Fruit fly (Drosophila melanogaster) Kc167 (cell line): Measurements from ENCODE around the gene spdo.

Source experiments
- Myc ChIP-seq: fragments of >200 bp; optimal IDR thresholded peaks from 2 replicates; lab custom pipeline; 2017; ENCODE audit warnings: missing external identifiers
- Sin3A ChIP-seq: fragments of >200 bp; optimal IDR thresholded peaks from 2 replicates; lab custom pipeline; 2018; ENCODE audit warnings: missing external identifiers
- h ChIP-seq: fragments of >200 bp; optimal IDR thresholded peaks from 3 replicates; lab custom pipeline; 2018; ENCODE audit warnings: missing external identifiers
- insv ChIP-seq: fragments of >200 bp; optimal IDR thresholded peaks from 3 replicates; lab custom pipeline; 2018; ENCODE audit warnings: missing external identifiers
- psq ChIP-seq: fragments of >200 bp; optimal IDR thresholded peaks from 2 replicates; lab custom pipeline; 2017; ENCODE audit warnings: missing external identifiers
- ttk ChIP-seq: sonication (Bioruptor generic); optimal IDR thresholded peaks from 2 replicates; lab custom pipeline; 2017; ENCODE audit warnings: missing external identifiers

Gene spdo

DNA sequence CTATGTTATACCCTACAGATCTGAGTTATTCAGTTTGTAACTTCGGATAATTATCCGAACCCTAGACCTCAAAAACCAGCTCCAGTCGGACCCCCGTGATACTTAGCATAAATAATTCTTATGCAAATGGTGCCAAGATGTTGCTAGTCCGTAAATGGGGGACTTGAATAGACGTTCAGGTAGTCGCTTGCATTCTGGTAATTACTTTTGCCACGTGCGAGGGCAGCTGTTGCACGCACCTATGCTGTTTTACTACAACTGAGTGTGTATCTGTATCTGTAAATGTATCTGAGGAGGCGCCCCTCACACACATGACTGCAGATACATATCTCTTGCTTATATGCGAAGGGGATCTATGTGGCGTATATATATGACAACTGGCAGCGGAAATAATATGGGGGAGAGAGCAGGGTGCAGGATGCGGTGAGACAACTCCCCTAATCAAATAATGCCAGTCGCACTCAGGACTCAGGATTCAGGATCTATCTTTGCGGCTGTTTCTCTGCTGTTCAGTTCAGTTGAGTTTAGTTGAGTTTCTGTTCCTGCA is 1.7 kb upstream of the spdo start:
- no peak for TF ChIP-seq ttk (lab: Kevin White, UChicago)
- TF ChIP-seq psq (lab: Kevin White, UChicago): no peak
- TF ChIP-seq h: no peak
- no peak for TF ChIP-seq Sin3A (lab: Kevin White, UChicago)
- TF ChIP-seq insv (lab: Kevin White, UChicago): no peak
- TF ChIP-seq Myc (lab: Kevin White, UChicago): no peak

dm6 chr3R:30475910-30476309 is 574 bp upstream of the spdo start:
- no peak for TF ChIP-seq insv (lab: Kevin White, UChicago)
- TF ChIP-seq Myc (lab: Kevin White, UChicago): no peak
- no peak for TF ChIP-seq ttk (lab: Kevin White, UChicago)
- no peak for TF ChIP-seq h
- no peak for TF ChIP-seq psq (lab: Kevin White, UChicago)
- TF ChIP-seq Sin3A (lab: Kevin White, UChicago): no peak

dm6 chr3R:30487828-30488227 is 11.3 kb downstream of the spdo start, which contains the start of gene Jon99Fii:
TSS of gene Jon99Fii (minus strand) at chr3R:30487928.
- no peak for TF ChIP-seq h
- TF ChIP-seq psq (lab: Kevin White, UChicago): no peak
- no peak for TF ChIP-seq Sin3A (lab: Kevin White, UChicago)
- TF ChIP-seq Myc (lab: Kevin White, UChicago): no peak

dm6 chr3R:30488663-30489062 is 12.2 kb downstream of the spdo start, which contains the start of gene Jon99Fi:
TSS of gene Jon99Fi (plus strand) at chr3R:30488963.
- TF ChIP-seq ttk (lab: Kevin White, UChicago) (no peak), h (no peak), psq (lab: Kevin White, UChicago) (no peak), Sin3A (lab: Kevin White, UChicago) (no peak), Myc (lab: Kevin White, UChicago) (no peak), insv (lab: Kevin White, UChicago) (no peak)

DNA sequence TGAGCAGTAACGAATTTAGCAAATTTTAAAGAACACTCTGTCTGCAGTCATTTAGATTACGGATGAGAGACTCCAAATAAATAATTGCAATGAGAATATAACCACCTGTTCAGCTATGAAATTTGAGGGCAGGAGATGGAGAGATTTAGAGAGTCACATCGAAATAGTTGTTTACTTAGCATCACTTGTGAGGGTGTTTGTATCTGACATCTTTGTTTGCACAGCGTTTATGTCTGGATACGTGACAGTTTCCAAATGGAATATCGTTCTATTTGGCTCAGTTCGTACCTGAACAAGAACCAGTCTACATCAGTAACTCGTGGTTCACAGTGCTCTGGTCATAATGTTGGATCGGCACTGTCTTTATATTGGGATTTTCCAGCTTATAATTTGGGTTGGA is 13.3 kb downstream of the spdo start, which contains the start of gene PH4alphaSG2:
TSS of gene PH4alphaSG2 (plus strand) at position 278 of the 400 bp plus-strand sequence.
- TF ChIP-seq insv (lab: Kevin White, UChicago): no peak

- TF ChIP-seq psq (lab: Kevin White, UChicago) (no peak), insv (lab: Kevin White, UChicago) (no peak), Myc (lab: Kevin White, UChicago) (no peak), Sin3A (lab: Kevin White, UChicago) (no peak), h (no peak), ttk (lab: Kevin White, UChicago) (no peak)
Observed at dm6 chr3R:30496103-30496858, 19.8 kb downstream of the spdo start, which contains the start of gene PH4alphaMP. TSS of gene PH4alphaMP (minus strand) at chr3R:30496153.

DNA sequence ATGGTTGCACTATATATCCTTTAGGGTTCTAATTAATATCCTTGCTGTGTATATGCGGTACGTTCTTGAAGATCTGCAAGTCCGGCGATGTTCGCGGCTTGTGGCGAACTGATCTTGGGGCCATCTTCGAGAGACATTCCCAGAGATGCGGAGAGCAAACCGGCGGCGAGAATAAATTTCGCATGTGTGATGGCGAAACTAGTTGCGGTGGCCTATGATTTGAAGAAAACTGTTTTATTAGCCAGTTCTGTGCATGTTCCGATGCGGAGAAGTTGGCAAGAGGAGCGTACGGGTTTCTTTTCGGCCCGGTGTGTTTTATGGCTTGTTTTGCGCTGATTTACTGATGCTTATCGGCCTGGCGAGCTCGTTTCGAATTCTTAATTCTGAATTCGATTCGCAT is 23.7 kb downstream of the spdo start, which contains the start of gene PH4alphaNE1:
TSS of gene PH4alphaNE1 (minus strand) at position 101 of the 400 bp plus-strand sequence.
- no peak for TF ChIP-seq Myc (lab: Kevin White, UChicago)

dm6 chr3R:30501174-30501573 is 24.7 kb downstream of the spdo start:
- no peak for TF ChIP-seq h
- TF ChIP-seq Myc (lab: Kevin White, UChicago): no peak
- no peak for TF ChIP-seq insv (lab: Kevin White, UChicago)

DNA sequence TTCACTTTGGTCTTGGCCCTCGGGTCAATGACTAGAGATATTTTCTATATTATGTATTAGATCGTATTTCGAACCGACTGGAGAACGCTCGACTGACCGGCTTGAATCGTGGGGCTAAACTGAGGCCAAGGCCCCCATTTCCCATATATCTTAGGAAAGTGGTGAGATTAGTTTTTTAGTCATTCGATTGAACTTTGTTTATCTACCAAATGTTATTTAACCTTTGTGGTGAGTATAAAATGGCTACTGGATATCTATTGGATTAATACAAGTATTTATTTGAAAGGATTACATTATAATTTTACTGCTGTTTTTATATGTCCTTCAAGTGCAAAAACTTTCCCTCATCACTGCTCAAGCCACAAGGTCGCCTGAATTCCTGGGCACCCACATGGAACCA is 26.9 kb downstream of the spdo start, which contains the start of gene CG31371:
TSS of gene CG31371 (minus strand) at position 101 of the 400 bp plus-strand sequence.
- no peak for TF ChIP-seq h
- no peak for TF ChIP-seq Myc (lab: Kevin White, UChicago)
- no peak for TF ChIP-seq Sin3A (lab: Kevin White, UChicago)
- no peak for TF ChIP-seq ttk (lab: Kevin White, UChicago)
- TF ChIP-seq psq (lab: Kevin White, UChicago): no peak
- TF ChIP-seq insv (lab: Kevin White, UChicago): no peak

- no peak for TF ChIP-seq psq (lab: Kevin White, UChicago)
Observed at dm6 chr3R:30505561-30506037, 29.1 kb downstream of the spdo start, which contains the start of the genes PH4alphaSG1 and CG15539. TSS of gene PH4alphaSG1 (minus strand) at chr3R:30505661. TSS of gene CG15539 (plus strand) at chr3R:30505987.

DNA sequence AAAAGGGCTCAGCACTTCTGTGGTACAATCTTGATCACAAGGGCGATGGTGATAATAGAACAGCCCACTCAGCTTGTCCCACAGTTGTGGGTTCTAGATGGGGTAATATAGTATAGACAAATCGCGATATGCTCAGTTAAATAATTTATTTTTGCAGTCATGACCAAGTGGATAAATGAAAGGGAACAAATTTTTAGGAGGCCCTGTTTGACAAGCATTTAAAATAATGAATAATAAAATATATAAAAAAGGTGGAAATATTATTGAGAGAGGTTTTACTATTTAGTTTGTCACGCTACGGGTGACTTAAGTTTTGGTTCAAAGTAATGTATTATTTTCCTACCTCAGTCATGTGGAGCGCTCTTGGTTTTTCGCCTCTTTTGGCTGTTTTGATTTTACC is 31.2 kb downstream of the spdo start, which contains the start of gene CG34041:
TSS of gene CG34041 (plus strand) at position 301 of the 400 bp plus-strand sequence.
- no peak for TF ChIP-seq psq (lab: Kevin White, UChicago)
- TF ChIP-seq h: no peak
- no peak for TF ChIP-seq Sin3A (lab: Kevin White, UChicago)
- TF ChIP-seq ttk (lab: Kevin White, UChicago): no peak
- TF ChIP-seq Myc (lab: Kevin White, UChicago): no peak
- no peak for TF ChIP-seq insv (lab: Kevin White, UChicago)

DNA sequence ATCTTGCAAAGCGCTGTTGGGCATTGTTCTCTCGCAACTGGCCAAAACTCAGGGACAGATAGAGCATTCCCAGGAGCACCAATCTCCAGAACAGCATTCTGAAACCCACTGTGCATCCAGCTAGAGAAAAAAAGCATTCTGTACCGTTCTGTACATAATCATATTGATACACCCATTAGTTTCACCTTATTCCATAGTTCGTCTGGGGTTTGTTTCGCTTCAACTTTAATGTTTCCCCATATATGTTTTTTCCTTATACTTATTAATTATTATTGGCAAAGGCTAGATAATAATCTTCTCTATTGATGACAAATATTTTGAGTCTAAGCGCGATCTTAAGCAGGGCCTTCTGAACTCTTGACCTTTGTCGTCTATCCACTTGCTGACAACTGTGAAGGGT is 35.6 kb downstream of the spdo start, which contains the start of gene PH4alphaNE2:
TSS of gene PH4alphaNE2 (minus strand) at position 101 of the 400 bp plus-strand sequence.
- TF ChIP-seq psq (lab: Kevin White, UChicago) (no peak), ttk (lab: Kevin White, UChicago) (no peak), insv (lab: Kevin White, UChicago) (no peak), h (no peak), Myc (lab: Kevin White, UChicago) (no peak), Sin3A (lab: Kevin White, UChicago) (no peak)
